Fruit fly (Drosophila melanogaster) whole organism, pupa: Measurements from ENCODE around the gene Ada.

ENCODE experiments used
- CG10348 ChIP-seq: fragments of 200-800 bp; sonication (Bioruptor generic); IDR thresholded peaks from 2 replicates; pipeline ENCODE4 v1.3.6; 2022; ENCODE audit warnings: missing biosample characterization, missing genetic modification characterization
- CG12605 ChIP-seq: fragments of 200-800 bp; sonication (Bioruptor generic); IDR thresholded peaks from 2 replicates; pipeline ENCODE4 v1.3.6; 2022; ENCODE audit warnings: missing biosample characterization, missing genetic modification characterization
- CG13204 ChIP-seq: fragments of 200-800 bp; sonication (Bioruptor generic); optimal IDR thresholded peaks from 2 replicates; lab custom pipeline; 2018; ENCODE audit warnings: missing biosample characterization, mild to moderate bottlenecking, missing genetic modification characterization, moderate library complexity
- CG14655 ChIP-seq: fragments of 200-800 bp; sonication (Bioruptor generic); optimal IDR thresholded peaks from 3 replicates; lab custom pipeline; 2017; ENCODE audit warnings: mild to moderate bottlenecking, missing biosample characterization, missing genetic modification reagents, missing genetic modification characterization
- CG15710 ChIP-seq: fragments of 200-800 bp; sonication (Bioruptor generic); optimal IDR thresholded peaks from 2 replicates; lab custom pipeline; 2018; ENCODE audit warnings: missing biosample characterization, mild to moderate bottlenecking, missing genetic modification characterization, moderate library complexity
- CG17806 ChIP-seq: fragments of 200-800 bp; sonication (Bioruptor generic); optimal IDR thresholded peaks from 2 replicates; lab custom pipeline; 2018; ENCODE audit warnings: missing biosample characterization, mild to moderate bottlenecking, missing genetic modification characterization, moderate library complexity
- CG32121 ChIP-seq: fragments of 200-800 bp; sonication (Bioruptor generic); IDR thresholded peaks from 2 replicates; pipeline ENCODE4 v1.3.6; 2022; ENCODE audit warnings: missing biosample characterization, missing genetic modification characterization
- CG34367 ChIP-seq: fragments of 200-800 bp; sonication (Bioruptor generic); optimal IDR thresholded peaks from 2 replicates; lab custom pipeline; 2018; ENCODE audit warnings: missing biosample characterization, mild to moderate bottlenecking, missing genetic modification characterization
- CG4496 ChIP-seq: fragments of 200-800 bp; sonication (Bioruptor generic); IDR thresholded peaks from 3 replicates; pipeline ENCODE4 v1.3.6; 2022; ENCODE audit warnings: missing biosample characterization, missing genetic modification characterization
- CG8159 ChIP-seq: fragments of 200-800 bp; sonication (Bioruptor generic); optimal IDR thresholded peaks from 3 replicates; lab custom pipeline; 2018; ENCODE audit warnings: missing biosample characterization, mild to moderate bottlenecking, missing genetic modification characterization, moderate library complexity
- CG8301 ChIP-seq: fragments of 200-800 bp; sonication (Bioruptor generic); optimal IDR thresholded peaks from 2 replicates; lab custom pipeline; 2018; ENCODE audit warnings: missing biosample characterization, mild to moderate bottlenecking, missing genetic modification characterization
- CG9948 ChIP-seq: fragments of 200-800 bp; sonication (Bioruptor generic); optimal IDR thresholded peaks from 2 replicates; lab custom pipeline; 2018; ENCODE audit warnings: missing biosample characterization, mild to moderate bottlenecking, missing genetic modification characterization, moderate library complexity
- D1 ChIP-seq: fragments of 200-800 bp; sonication (Bioruptor generic); optimal IDR thresholded peaks from 2 replicates; lab custom pipeline; 2018; ENCODE audit warnings: missing biosample characterization, mild to moderate bottlenecking, missing genetic modification characterization, moderate library complexity
- EcR ChIP-seq: fragments of 200-800 bp; sonication (Bioruptor generic); optimal IDR thresholded peaks from 3 replicates; lab custom pipeline; 2019; ENCODE audit warnings: missing biosample characterization, missing genetic modification characterization, mild to moderate bottlenecking, moderate library complexity, missing genetic modification reagents
- Ets98B ChIP-seq: fragments of 200-800 bp; sonication (Bioruptor generic); IDR thresholded peaks from 2 replicates; pipeline ENCODE4 v1.3.6; 2022; ENCODE audit warnings: missing biosample characterization, missing genetic modification characterization
- Pif1A ChIP-seq: fragments of 200-800 bp; sonication (Bioruptor generic); optimal IDR thresholded peaks from 3 replicates; lab custom pipeline; 2016; ENCODE audit warnings: missing biosample characterization, missing genetic modification characterization
- Pif1B ChIP-seq: fragments of 200-800 bp; sonication (Bioruptor generic); optimal IDR thresholded peaks from 3 replicates; lab custom pipeline; 2016; ENCODE audit warnings: missing biosample characterization, missing genetic modification characterization
- Snoo ChIP-seq: fragments of 200-800 bp; sonication (Bioruptor generic); optimal IDR thresholded peaks from 3 replicates; lab custom pipeline; 2017; ENCODE audit warnings: missing biosample characterization, mild to moderate bottlenecking, missing genetic modification characterization, inconsistent platforms
- fd96Ca ChIP-seq: fragments of 200-800 bp; sonication (Bioruptor generic); IDR thresholded peaks from 3 replicates; pipeline ENCODE4 v1.3.6; 2022; ENCODE audit warnings: missing biosample characterization, missing genetic modification characterization
- gl ChIP-seq: fragments of 200-800 bp; sonication (Bioruptor generic); optimal IDR thresholded peaks from 2 replicates; lab custom pipeline; 2018; ENCODE audit warnings: missing biosample characterization, mild to moderate bottlenecking, missing genetic modification characterization
- rn ChIP-seq: fragments of 200-800 bp; sonication (Bioruptor generic); IDR thresholded peaks from 2 replicates; pipeline ENCODE4 v1.3.6; 2022; ENCODE audit warnings: missing biosample characterization, missing genetic modification characterization

The Ada gene

dm6 chr3R:9035252-9035651 lies 29.7 kb upstream of the Ada start:
- TF ChIP-seq Snoo (no peak), EcR (GFP tag; lab: Kevin White, UChicago) (no peak), CG13204 (no peak), CG17806 (no peak), CG15710 (no peak), CG8159 (tag; lab: Kevin White, UChicago) (no peak), CG9948 (tag; lab: Kevin White, UChicago) (no peak), gl (tag; lab: Kevin White, UChicago) (no peak)

dm6 chr3R:9037946-9038345 lies 27.0 kb upstream of the Ada start:
- TF ChIP-seq CG17806 (no peak), CG32121 (no peak), Pif1B (GFP tag; lab: Kevin White, UChicago) (no peak), EcR (GFP tag; lab: Kevin White, UChicago) (no peak), CG34367 (no peak), CG14655 (GFP tag; lab: Kevin White, UChicago) (no peak), CG10348 (GFP tag; lab: Robert Waterston, UW) (no peak), gl (tag; lab: Kevin White, UChicago) (no peak), D1 (tag; lab: Kevin White, UChicago) (no peak), Ets98B (GFP tag; lab: Robert Waterston, UW) (no peak), CG4496 (GFP tag; lab: Robert Waterston, UW) (no peak), CG9948 (tag; lab: Kevin White, UChicago) (no peak), Pif1A (no peak), Snoo (no peak), CG8301 (no peak), CG8159 (tag; lab: Kevin White, UChicago) (no peak), fd96Ca (GFP tag; lab: Robert Waterston, UW) (no peak), CG15710 (no peak), CG12605 (GFP tag; lab: Robert Waterston, UW) (no peak), rn (GFP tag; lab: Robert Waterston, UW) (no peak)

DNA sequence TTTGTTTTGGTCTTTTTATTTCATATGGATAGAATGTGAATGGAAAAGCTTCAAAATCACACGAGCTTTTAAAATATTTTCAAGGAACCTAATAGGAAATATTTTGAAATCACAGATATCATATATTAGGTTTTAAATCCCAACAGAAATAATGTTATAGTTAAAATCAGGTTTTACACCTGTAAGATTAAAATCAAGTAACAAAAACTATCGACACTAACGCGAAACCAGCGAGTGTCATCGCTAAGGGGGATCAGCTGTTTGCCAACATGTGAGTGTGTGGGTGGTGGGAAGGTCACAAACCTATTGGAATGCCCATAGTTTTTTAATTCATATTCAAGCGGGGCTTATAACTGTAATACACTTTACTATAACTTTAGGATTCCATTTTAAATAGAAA lies 26.3 kb upstream of the Ada start, which contains the start of gene hyx:
Gene hyx, plus strand, starts transcription at position 109 of the 400 bp plus-strand sequence.
- TF ChIP-seq D1 (tag; lab: Kevin White, UChicago) (no peak), CG17806 (peak; percentile 20), CG15710 (peak; percentile 11), CG4496 (GFP tag; lab: Robert Waterston, UW) (0 out of 3 replicates have a peak, but pooled peaks have one; percentile 24), CG32121 (peak; percentile 36; the same call in 1 of the 2 replicates), Ets98B (GFP tag; lab: Robert Waterston, UW) (no peak; the same call in 1 of the 2 replicates), Snoo (peak; percentile 21), EcR (GFP tag; lab: Kevin White, UChicago) (peak; percentile 93)

DNA sequence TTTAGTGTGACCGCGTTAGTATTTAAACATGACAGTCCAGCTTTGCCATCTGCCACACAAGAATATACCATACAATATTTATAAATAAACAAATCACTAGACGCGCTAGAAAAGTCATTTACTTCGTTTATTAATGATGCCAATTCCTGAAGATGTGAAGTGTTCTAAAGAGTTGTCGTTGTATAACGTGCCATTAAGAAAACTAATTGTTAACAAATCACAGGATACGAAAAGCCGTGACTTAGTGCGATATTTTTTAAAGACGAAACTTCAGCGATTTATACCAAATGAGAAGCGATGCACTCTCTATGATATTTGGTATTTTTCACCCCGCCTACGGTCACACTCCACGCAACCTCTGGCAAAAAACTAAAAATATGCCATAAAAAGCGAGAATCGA lies 25.5 kb upstream of the Ada start, which contains the start of gene neur:
Gene neur, minus strand, starts transcription at position 24 of the 400 bp plus-strand sequence.
- TF ChIP-seq Snoo (no peak), CG32121 (no peak), CG13204 (no peak), CG17806 (no peak), fd96Ca (GFP tag; lab: Robert Waterston, UW) (no peak), Pif1A (no peak), CG10348 (GFP tag; lab: Robert Waterston, UW) (no peak), Ets98B (GFP tag; lab: Robert Waterston, UW) (no peak), rn (GFP tag; lab: Robert Waterston, UW) (no peak), Pif1B (GFP tag; lab: Kevin White, UChicago) (no peak), CG9948 (tag; lab: Kevin White, UChicago) (no peak), EcR (GFP tag; lab: Kevin White, UChicago) (no peak), CG34367 (no peak), CG14655 (GFP tag; lab: Kevin White, UChicago) (no peak), CG12605 (GFP tag; lab: Robert Waterston, UW) (no peak), CG4496 (GFP tag; lab: Robert Waterston, UW) (no peak), D1 (tag; lab: Kevin White, UChicago) (no peak), CG8301 (no peak)

DNA sequence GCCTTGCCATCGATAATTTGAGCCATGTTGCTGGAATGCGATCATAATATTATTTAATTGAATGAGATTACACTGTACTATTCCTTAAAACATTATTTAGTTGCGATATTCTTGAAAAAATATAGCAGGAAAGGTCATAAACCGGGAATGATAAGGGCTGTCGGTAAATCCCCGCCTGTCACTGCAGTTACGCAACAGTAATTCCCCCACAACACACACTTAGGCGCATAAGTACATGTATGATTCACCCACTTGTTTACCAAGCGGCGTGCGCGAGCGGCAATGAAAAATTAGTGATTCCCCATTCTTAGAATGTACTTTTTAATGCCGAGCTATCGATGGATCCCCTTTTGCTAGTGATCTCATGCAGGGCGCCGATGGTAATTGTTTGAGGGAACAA lies 21.4 kb upstream of the Ada start:
- TF ChIP-seq Pif1B (GFP tag; lab: Kevin White, UChicago) (no peak), CG10348 (GFP tag; lab: Robert Waterston, UW) (no peak), rn (GFP tag; lab: Robert Waterston, UW) (no peak), EcR (GFP tag; lab: Kevin White, UChicago) (peak; percentile 78), CG4496 (GFP tag; lab: Robert Waterston, UW) (no peak), CG12605 (GFP tag; lab: Robert Waterston, UW) (no peak), D1 (tag; lab: Kevin White, UChicago) (no peak)

- TF ChIP-seq CG13204 (no peak), CG12605 (GFP tag; lab: Robert Waterston, UW) (no peak), CG8159 (tag; lab: Kevin White, UChicago) (no peak), Ets98B (GFP tag; lab: Robert Waterston, UW) (no peak), CG15710 (no peak), CG10348 (GFP tag; lab: Robert Waterston, UW) (no peak), Snoo (no peak), CG14655 (GFP tag; lab: Kevin White, UChicago) (no peak), Pif1B (GFP tag; lab: Kevin White, UChicago) (no peak)
These were observed 19.2 kb upstream of the Ada start for dm6 chr3R:9045733-9046132.

DNA sequence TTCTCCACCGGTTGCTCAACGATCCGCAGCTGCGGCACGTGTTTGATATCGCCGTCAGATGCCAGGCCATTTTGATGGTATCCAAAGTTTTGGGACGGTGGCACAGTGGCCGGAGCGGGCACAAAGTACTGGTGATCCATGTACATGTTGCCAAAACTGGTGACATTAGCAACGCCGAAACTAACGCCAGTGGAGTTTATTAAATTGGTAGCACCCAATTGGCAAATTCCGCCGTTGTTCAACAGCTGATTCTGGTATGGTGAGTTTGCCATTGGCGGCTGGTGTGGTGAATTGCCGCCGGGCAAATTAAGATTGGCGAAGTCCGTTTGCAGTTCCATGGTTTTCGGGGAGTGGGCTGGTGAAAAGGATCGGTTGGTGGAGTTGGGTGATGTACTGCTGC lies 18.0 kb upstream of the Ada start:
- TF ChIP-seq CG4496 (GFP tag; lab: Robert Waterston, UW) (no peak), CG13204 (no peak), CG17806 (no peak), CG9948 (tag; lab: Kevin White, UChicago) (no peak), gl (tag; lab: Kevin White, UChicago) (no peak), Pif1B (GFP tag; lab: Kevin White, UChicago) (no peak), rn (GFP tag; lab: Robert Waterston, UW) (no peak)
